Fruit fly (Drosophila melanogaster) whole organism, embryonic: ENCODE data around the gene sau.

Experiments used
- ATbp ChIP-seq: fragments of 200-800 bp; sonication (Bioruptor generic); optimal IDR thresholded peaks from 2 replicates; lab custom pipeline; 2017; ENCODE audit warnings: missing biosample characterization, mild to moderate bottlenecking, missing genetic modification characterization, missing genetic modification reagents
- Atf-2 ChIP-seq: fragments of 200-800 bp; sonication (Bioruptor generic); optimal IDR thresholded peaks from 2 replicates; lab custom pipeline; 2016; ENCODE audit warnings: missing biosample characterization, missing genetic modification characterization
- Awh ChIP-seq: fragments of 200-800 bp; sonication (Bioruptor generic); IDR thresholded peaks from 2 replicates; pipeline ENCODE4, ENCODE4 v1.3.6; 2022; ENCODE audit warnings: missing biosample characterization, missing genetic modification characterization
- B-H1 ChIP-seq: fragments of 200-800 bp; sonication (Bioruptor generic); IDR thresholded peaks from 3 replicates; pipeline ENCODE4 v1.3.6; 2022; ENCODE audit warnings: missing biosample characterization, missing genetic modification characterization
- CG10959 ChIP-seq: fragments of 200-800 bp; sonication (Bioruptor generic); IDR thresholded peaks from 2 replicates; pipeline ENCODE4 v1.3.6; 2022; ENCODE audit warnings: missing biosample characterization, missing genetic modification characterization
- CG12219 ChIP-seq: fragments of 200-800 bp; sonication (Bioruptor generic); optimal IDR thresholded peaks from 3 replicates; lab custom pipeline; 2018; ENCODE audit warnings: missing biosample characterization, mild to moderate bottlenecking, missing genetic modification characterization
- CG15479 ChIP-seq: fragments of 200-800 bp; sonication (Bioruptor generic); optimal IDR thresholded peaks from 3 replicates; lab custom pipeline; 2019; ENCODE audit warnings: missing biosample characterization, mild to moderate bottlenecking, missing genetic modification characterization, moderate library complexity
- CG18476 ChIP-seq: fragments of 200-800 bp; sonication (Bioruptor generic); optimal IDR thresholded peaks from 2 replicates; lab custom pipeline; 2016; ENCODE audit warnings: missing biosample characterization, mild to moderate bottlenecking, missing genetic modification characterization
- CG18599 ChIP-seq: fragments of 200-800 bp; sonication (Bioruptor generic); optimal IDR thresholded peaks from 3 replicates; lab custom pipeline; 2017; ENCODE audit warnings: missing biosample characterization, missing genetic modification characterization, mild to moderate bottlenecking, moderate library complexity, missing genetic modification reagents
- CG2678 ChIP-seq: fragments of 200-800 bp; sonication (Bioruptor generic); optimal IDR thresholded peaks from 3 replicates; lab custom pipeline; 2019; ENCODE audit warnings: missing biosample characterization, mild to moderate bottlenecking, missing genetic modification characterization, moderate library complexity
- CG32767 ChIP-seq: fragments of 200-800 bp; sonication (Bioruptor generic); IDR thresholded peaks from 2 replicates; pipeline ENCODE4 v1.3.6; 2022; ENCODE audit warnings: missing biosample characterization, missing genetic modification characterization
- CG3726 ChIP-seq: fragments of 200-800 bp; sonication (Bioruptor generic); IDR thresholded peaks from 3 replicates; pipeline ENCODE4, ENCODE4 v1.3.6; 2022; ENCODE audit warnings: missing biosample characterization, missing genetic modification characterization
- CG4404 ChIP-seq: fragments of 200-800 bp; sonication (Bioruptor generic); IDR thresholded peaks from 2 replicates; pipeline ENCODE4 v1.3.6; 2022; ENCODE audit warnings: missing biosample characterization, missing genetic modification characterization
- CG4854 ChIP-seq: fragments of 200-800 bp; sonication (Bioruptor generic); optimal IDR thresholded peaks from 2 replicates; lab custom pipeline; 2016; ENCODE audit warnings: missing biosample characterization, missing genetic modification characterization, inconsistent platforms
- CG7556 ChIP-seq: fragments of 200-800 bp; sonication (Bioruptor generic); optimal IDR thresholded peaks from 2 replicates; lab custom pipeline; 2017; ENCODE audit warnings: missing biosample characterization, mild to moderate bottlenecking, missing genetic modification characterization
- D19A ChIP-seq: fragments of 200-800 bp; optimal IDR thresholded peaks from 3 replicates; lab custom pipeline; 2019; ENCODE audit warnings: missing biosample characterization, mild to moderate bottlenecking, missing genetic modification characterization, moderate library complexity
- Dip3 ChIP-seq: fragments of 200-800 bp; sonication (Bioruptor generic); optimal IDR thresholded peaks from 3 replicates; lab custom pipeline; 2016; ENCODE audit warnings: missing biosample characterization, missing genetic modification characterization
- Drgx ChIP-seq: fragments of 200-800 bp; sonication (Bioruptor generic); IDR thresholded peaks from 2 replicates; pipeline ENCODE4 v1.3.6; 2022; ENCODE audit warnings: missing biosample characterization, missing genetic modification characterization
- Gsc ChIP-seq: fragments of 200-800 bp; sonication (Bioruptor generic); IDR thresholded peaks from 2 replicates; pipeline ENCODE4 v1.3.6; 2022; ENCODE audit warnings: missing biosample characterization, missing genetic modification characterization
- H15 ChIP-seq: fragments of 200-800 bp; sonication (Bioruptor generic); IDR thresholded peaks from 3 replicates; pipeline ENCODE4 v1.3.6; 2022; ENCODE audit warnings: missing biosample characterization, missing genetic modification characterization
- HHEX ChIP-seq: fragments of 200-800 bp; sonication (Bioruptor generic); optimal IDR thresholded peaks from 3 replicates; lab custom pipeline; 2017; ENCODE audit warnings: missing biosample characterization, mild to moderate bottlenecking, missing genetic modification characterization, missing genetic modification reagents
- Hmr ChIP-seq: fragments of 200-800 bp; sonication (Bioruptor generic); optimal IDR thresholded peaks from 3 replicates; lab custom pipeline; 2017; ENCODE audit warnings: mild to moderate bottlenecking, missing biosample characterization, missing genetic modification reagents, missing genetic modification characterization
- Max ChIP-seq: fragments of 200-800 bp; sonication (Bioruptor generic); optimal IDR thresholded peaks from 2 replicates; lab custom pipeline; 2016; ENCODE audit warnings: missing biosample characterization, mild to moderate bottlenecking, missing genetic modification characterization
- Neu2 ChIP-seq: fragments of 200-800 bp; sonication (Bioruptor generic); optimal IDR thresholded peaks from 3 replicates; lab custom pipeline; 2016; ENCODE audit warnings: missing biosample characterization, missing genetic modification characterization, borderline replicate concordance
- Oli ChIP-seq: fragments of 200-800 bp; sonication (Bioruptor generic); optimal IDR thresholded peaks from 2 replicates; lab custom pipeline; 2018; ENCODE audit warnings: missing biosample characterization, mild to moderate bottlenecking, missing genetic modification characterization, moderate library complexity
- Opbp ChIP-seq: fragments of 200-800 bp; sonication (Bioruptor generic); IDR thresholded peaks from 3 replicates; pipeline ENCODE4 v1.3.6; 2022; ENCODE audit warnings: missing biosample characterization, missing genetic modification characterization; ENCODE audit not compliant: partially characterized antibody
- Sin3A ChIP-seq: fragments of >200 bp; optimal IDR thresholded peaks from 2 replicates; lab custom pipeline; 2018
- Tbp ChIP-seq: fragments of >200 bp; optimal IDR thresholded peaks from 2 replicates; lab custom pipeline; 2018; ENCODE audit warnings: missing biosample characterization, missing genetic modification characterization
- Usf ChIP-seq: fragments of 200-800 bp; sonication (Bioruptor generic); optimal IDR thresholded peaks from 2 replicates; lab custom pipeline; 2017; ENCODE audit warnings: missing genotype, missing biosample characterization, missing genetic modification characterization
- abd-A ChIP-seq: fragments of 200-800 bp; sonication (Bioruptor generic); optimal IDR thresholded peaks from 3 replicates; lab custom pipeline; 2019; ENCODE audit warnings: missing biosample characterization, mild to moderate bottlenecking, missing genetic modification characterization, moderate library complexity
- ap ChIP-seq: fragments of 200-800 bp; sonication (Bioruptor generic); IDR thresholded peaks from 2 replicates; pipeline ENCODE4 v1.3.6; 2022; ENCODE audit warnings: missing biosample characterization, missing genetic modification characterization
- ase ChIP-seq: fragments of 200-800 bp; sonication (Bioruptor generic); IDR thresholded peaks from 3 replicates; pipeline ENCODE4 v1.3.6; 2022; ENCODE audit warnings: missing biosample characterization, missing genetic modification characterization
- ato ChIP-seq: fragments of 200-800 bp; sonication (Bioruptor generic); IDR thresholded peaks from 2 replicates; pipeline ENCODE4 v1.3.6; 2022; ENCODE audit warnings: missing biosample characterization, missing genetic modification characterization; ENCODE audit not compliant: partially characterized antibody
- bab2 ChIP-seq: fragments of 200-800 bp; sonication (Bioruptor generic); optimal IDR thresholded peaks from 2 replicates; lab custom pipeline; 2016; ENCODE audit warnings: missing biosample characterization, missing genetic modification characterization
- cas ChIP-seq: fragments of 200-800 bp; sonication (Bioruptor generic); IDR thresholded peaks from 2 replicates; pipeline ENCODE4 v1.3.6; 2022; ENCODE audit warnings: missing biosample characterization, missing genetic modification characterization
- cwo ChIP-seq: fragments of 200-800 bp; sonication (Bioruptor generic); optimal IDR thresholded peaks from 3 replicates; lab custom pipeline; 2017; ENCODE audit warnings: missing biosample characterization, missing genetic modification characterization, mild to moderate bottlenecking, moderate library complexity, missing genetic modification reagents
- danr ChIP-seq: fragments of 200-800 bp; sonication (Bioruptor generic); IDR thresholded peaks from 2 replicates; pipeline ENCODE4 v1.3.6; 2022; ENCODE audit warnings: missing biosample characterization, missing genetic modification characterization
- dpn ChIP-seq, 2 experiments: fragments of 200-800 bp; sonication (Bioruptor generic); optimal IDR thresholded peaks; 3 replicates each; lab custom pipeline; 2016; ENCODE audit warnings: missing biosample characterization in 2 of 2, missing genetic modification characterization in 2 of 2
- gfzf ChIP-seq: fragments of 200-800 bp; sonication (Bioruptor generic); optimal IDR thresholded peaks from 2 replicates; lab custom pipeline; 2016; ENCODE audit warnings: missing biosample characterization, mild to moderate bottlenecking, missing genetic modification characterization, moderate library complexity
- lab ChIP-seq: fragments of 200-800 bp; sonication (Bioruptor generic); optimal IDR thresholded peaks from 3 replicates; lab custom pipeline; 2017; ENCODE audit warnings: missing biosample characterization, missing genetic modification characterization, mild to moderate bottlenecking, moderate library complexity, missing genetic modification reagents
- luna ChIP-seq: fragments of 200-800 bp; sonication (Bioruptor generic); optimal IDR thresholded peaks from 2 replicates; lab custom pipeline; 2016; ENCODE audit warnings: missing biosample characterization, missing genetic modification characterization
- mam ChIP-seq: fragments of 200-800 bp; sonication (Bioruptor generic); optimal IDR thresholded peaks from 3 replicates; lab custom pipeline; 2016; ENCODE audit warnings: missing biosample characterization, missing genetic modification characterization
- oc ChIP-seq: fragments of 200-800 bp; sonication (Bioruptor generic); optimal IDR thresholded peaks from 2 replicates; lab custom pipeline; 2018; ENCODE audit warnings: missing biosample characterization, mild to moderate bottlenecking, missing genetic modification characterization, moderate library complexity
- pb ChIP-seq: fragments of 200-800 bp; sonication (Bioruptor generic); optimal IDR thresholded peaks from 3 replicates; lab custom pipeline; 2016; ENCODE audit warnings: missing biosample characterization, missing genetic modification characterization
- psq ChIP-seq: fragments of 200-800 bp; sonication (Bioruptor generic); optimal IDR thresholded peaks from 2 replicates; lab custom pipeline; 2017; ENCODE audit warnings: missing biosample characterization, missing genetic modification characterization
- scrt ChIP-seq: fragments of 200-800 bp; sonication (Bioruptor generic); optimal IDR thresholded peaks from 2 replicates; lab custom pipeline; 2018; ENCODE audit warnings: missing biosample characterization, mild to moderate bottlenecking, missing genetic modification characterization, moderate library complexity
- seq ChIP-seq: fragments of 200-800 bp; sonication (Bioruptor generic); IDR thresholded peaks from 2 replicates; pipeline ENCODE4 v1.3.6; 2022; ENCODE audit warnings: missing biosample characterization, missing genetic modification characterization
- slou ChIP-seq: fragments of 200-800 bp; sonication (Bioruptor generic); optimal IDR thresholded peaks from 3 replicates; lab custom pipeline; 2016; ENCODE audit warnings: missing biosample characterization, missing genetic modification characterization
- sna ChIP-seq: fragments of 200-800 bp; sonication (Bioruptor generic); IDR thresholded peaks from 2 replicates; pipeline ENCODE4 v1.3.6; 2022; ENCODE audit warnings: missing biosample characterization, missing genetic modification characterization; ENCODE audit not compliant: partially characterized antibody
- tio ChIP-seq: fragments of 200-800 bp; sonication (Bioruptor generic); optimal IDR thresholded peaks from 2 replicates; lab custom pipeline; 2017; ENCODE audit warnings: missing biosample characterization, missing genetic modification characterization, inconsistent platforms
- tx ChIP-seq: fragments of 200-800 bp; sonication (Bioruptor generic); optimal IDR thresholded peaks from 2 replicates; lab custom pipeline; 2016; ENCODE audit warnings: missing biosample characterization, missing genetic modification characterization
- usp ChIP-seq: fragments of >200 bp; optimal IDR thresholded peaks from 2 replicates; lab custom pipeline; 2017; ENCODE audit warnings: missing biosample characterization, missing genetic modification characterization

sau gene

DNA sequence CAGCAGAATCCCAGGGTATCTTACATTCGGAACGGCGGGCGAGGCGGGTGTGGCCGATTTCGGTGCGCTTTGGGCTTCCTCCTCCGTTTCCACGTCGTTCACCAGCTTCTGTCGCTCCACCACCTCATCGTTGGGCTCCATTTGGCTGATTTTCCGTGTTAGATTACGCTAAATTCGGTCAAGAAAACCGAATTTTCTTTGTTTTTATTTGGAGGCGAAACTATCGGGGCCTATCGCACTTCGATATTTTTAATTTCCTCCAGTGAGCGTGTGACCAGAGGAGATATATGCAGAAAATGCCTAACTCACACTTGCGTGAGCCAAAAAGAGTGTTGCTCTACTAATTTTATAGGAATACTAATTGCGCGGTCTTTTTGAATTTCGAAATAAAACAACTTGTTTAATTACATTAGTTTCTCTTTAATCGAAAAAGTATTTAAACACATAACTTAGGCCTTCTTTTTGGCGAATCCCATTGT, 34.0 kb upstream of the sau start, which contains the start of gene CG10874 (continued):
- TF ChIP-seq CG12219 (no peak), usp (no peak), dpn (GFP tag; optimal IDR thresholded peaks at IDR 0.05; lab: Kevin White, UChicago) (no peak), CG2678 (tag; lab: Kevin White, UChicago) (no peak), bab2 (GFP tag; lab: Kevin White, UChicago) (no peak), B-H1 (GFP tag; lab: Robert Waterston, UW) (no peak), CG7556 (GFP tag; lab: Kevin White, UChicago) (no peak), CG10959 (no peak), Usf (GFP tag; lab: Kevin White, UChicago) (no peak), ATbp (GFP tag; lab: Kevin White, UChicago) (no peak), Tbp (GFP tag; lab: Kevin White, UChicago) (no peak), seq (GFP tag; lab: Robert Waterston, UW) (no peak), gfzf (peak; percentile 98), HHEX (no peak), ap (GFP tag; lab: Robert Waterston, UW) (no peak), Dip3 (GFP tag; lab: Kevin White, UChicago) (no peak), luna (GFP tag; lab: Kevin White, UChicago) (no peak), ase (GFP tag; lab: Robert Waterston, UW) (no peak), cas (GFP tag; lab: Robert Waterston, UW) (no peak), Sin3A (lab: Kevin White, UChicago) (peak; percentile 70), slou (GFP tag; lab: Kevin White, UChicago) (peak; percentile 34), H15 (no peak), Gsc (GFP tag; lab: Robert Waterston, UW) (no peak), psq (GFP tag; lab: Kevin White, UChicago) (no peak), pb (GFP tag; lab: Kevin White, UChicago) (no peak), CG18599 (GFP tag; lab: Kevin White, UChicago) (no peak), sna (no peak), D19A (tag; lab: Kevin White, UChicago) (no peak), oc (tag; lab: Kevin White, UChicago) (no peak), CG4854 (GFP tag; lab: Kevin White, UChicago) (no peak), scrt (GFP tag; lab: Kevin White, UChicago) (no peak), Hmr (GFP tag; lab: Kevin White, UChicago) (peak; percentile 55), Max (no peak), danr (GFP tag; lab: Robert Waterston, UW) (no peak), CG18476 (no peak), tx (GFP tag; lab: Kevin White, UChicago) (no peak), ato (GFP tag; lab: Robert Waterston, UW) (no peak), CG4404 (no peak), lab (GFP tag; lab: Kevin White, UChicago) (no peak), CG32767 (no peak), mam (GFP tag; lab: Kevin White, UChicago) (no peak), CG3726 (GFP tag; lab: Robert Waterston, UW) (no peak), Awh (GFP tag; lab: Robert Waterston, UW) (no peak), Atf-2 (GFP tag; lab: Kevin White, UChicago) (no peak), CG15479 (GFP tag; lab: Kevin White, UChicago) (no peak), abd-A (tag; lab: Kevin White, UChicago) (peak; percentile 57), Neu2 (GFP tag; lab: Kevin White, UChicago) (no peak), cwo (GFP tag; lab: Kevin White, UChicago) (no peak), Oli (tag; lab: Kevin White, UChicago) (no peak), Opbp (GFP tag; lab: Robert Waterston, UW) (no peak), tio (GFP tag; lab: Kevin White, UChicago) (no peak), Drgx (GFP tag; lab: Robert Waterston, UW) (no peak)
